Worm (Caenorhabditis elegans) whole organism, L4 larva: ENCODE results near the gene K03H1.7.

Source experiments
- T26A8.4 ChIP-seq: fragments of 200-800 bp; sonication (Bioruptor generic); IDR thresholded peaks from 2 replicates; pipeline ENCODE4 v1.3.6; 2022; ENCODE audit warnings: missing genetic modification characterization, missing compliant biosample characterization
- daf-16 ChIP-seq, 3 experiments: sonication (generic microtip); optimal IDR thresholded peaks; 2 replicates each; lab custom pipeline; 2016 to 2017; ENCODE audit warnings: missing genetic modification characterization in 3 of 3, missing genetic modification reagents in 3 of 3, mild to moderate bottlenecking in 2 of 3, missing compliant biosample characterization in 2 of 3, missing biosample characterization in 1 of 3, moderate library complexity in 1 of 3
- egl-27 ChIP-seq: sonication (generic microtip); optimal IDR thresholded peaks from 3 replicates; lab custom pipeline; 2017; ENCODE audit warnings: missing biosample characterization, missing genetic modification reagents, missing genetic modification characterization
- lin-13 ChIP-seq: fragments of 150-350 bp; optimal IDR thresholded peaks from 2 replicates; lab custom pipeline; 2014; ENCODE audit warnings: missing biosample characterization, missing genetic modification reagents, missing genetic modification characterization
- lin-39 ChIP-seq: fragments of 150-350 bp; optimal IDR thresholded peaks from 2 replicates; lab custom pipeline; 2014; ENCODE audit warnings: missing biosample characterization, missing genetic modification reagents, missing genetic modification characterization
- nhr-28 ChIP-seq: fragments of 150-350 bp; optimal IDR thresholded peaks from 2 replicates; lab custom pipeline; 2014; ENCODE audit warnings: missing biosample characterization, missing genetic modification characterization
- nhr-76 ChIP-seq: fragments of 150-350 bp; optimal IDR thresholded peaks from 2 replicates; lab custom pipeline; 2014; ENCODE audit warnings: missing biosample characterization, missing genetic modification characterization
- nhr-77 ChIP-seq: fragments of 150-350 bp; optimal IDR thresholded peaks from 2 replicates; lab custom pipeline; 2014; ENCODE audit warnings: missing biosample characterization, missing genetic modification characterization
- pha-4 ChIP-seq, 2 experiments: fragments of 150-350 bp in 1 of 2; fragments of 200-800 bp in 1 of 2; sonication (Bioruptor generic) in 1 of 2; IDR thresholded peaks in 1 of 2; optimal IDR thresholded peaks in 1 of 2; 2 replicates each; pipeline versions ENCODE4 v1.3.6 to Lab custom; 2014 to 2022; ENCODE audit warnings: missing genetic modification characterization in 2 of 2, missing genetic modification reagents in 2 of 2, missing biosample characterization in 1 of 2, missing compliant biosample characterization in 1 of 2
- saeg-2 ChIP-seq: fragments of 200-800 bp; sonication (Bioruptor generic); IDR thresholded peaks from 2 replicates; pipeline ENCODE4 v1.3.6; 2022; ENCODE audit warnings: missing genetic modification reagents, missing genetic modification characterization, missing compliant biosample characterization
- unc-130 ChIP-seq: sonication (generic microtip); optimal IDR thresholded peaks from 2 replicates; lab custom pipeline; 2016; ENCODE audit warnings: missing genetic modification reagents, missing genetic modification characterization, missing compliant biosample characterization

DNA sequence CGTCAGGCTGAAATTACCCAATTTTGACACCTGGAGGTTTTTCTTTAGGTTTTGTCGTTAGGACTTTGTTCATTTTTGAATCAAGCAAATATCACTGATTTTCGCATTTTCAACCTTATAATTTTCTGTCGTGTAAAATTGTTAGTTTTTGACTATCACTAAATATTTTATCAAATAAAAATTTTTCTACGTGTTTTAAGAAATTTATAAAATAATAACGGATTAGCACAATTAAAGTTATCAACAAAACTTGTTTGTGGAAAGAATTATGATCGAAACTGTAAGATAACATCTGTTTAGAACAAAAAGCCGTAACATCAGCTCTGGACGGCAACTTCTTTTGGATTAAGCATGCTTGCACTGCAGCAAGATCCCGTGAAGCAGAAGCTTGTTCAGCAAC is 24.3 kb upstream of the K03H1.7 start, which contains the start of gene cbp-2:
- TF ChIP-seq nhr-76 (tag; lab: Kevin White, UChicago) (no peak), nhr-28 (tag; lab: Kevin White, UChicago) (no peak), lin-13 (GFP tag; lab: Kevin White, UChicago) (no peak), T26A8.4 (GFP tag; lab: Robert Waterston, UW) (no peak), unc-130 (GFP tag; lab: Kevin White, UChicago) (no peak), egl-27 (tag; lab: Kevin White, UChicago) (no peak), saeg-2 (GFP tag; lab: Robert Waterston, UW) (no peak), pha-4 (GFP tag; IDR thresholded peaks at IDR 0.05; lab: Robert Waterston, UW) (no peak), pha-4 (tag; optimal IDR thresholded peaks at IDR 0.05; lab: Kevin White, UChicago) (no peak), lin-39 (no peak), daf-16 (GFP tag; optimal IDR thresholded peaks at IDR 0.05; lab: Kevin White, UChicago) (no peak), daf-16 (tag; optimal IDR thresholded peaks at IDR 0.05; lab: Kevin White, UChicago) (no peak), nhr-77 (tag; lab: Kevin White, UChicago) (no peak)
